Fruit fly (Drosophila melanogaster) whole organism, adult: Measurements from ENCODE around the gene obst-G.

Experiments used
- CG11617 ChIP-seq: fragments of 200-800 bp; sonication (Bioruptor generic); optimal IDR thresholded peaks from 2 replicates; lab custom pipeline; 2017; ENCODE audit warnings: mild to moderate bottlenecking, missing biosample characterization, missing genetic modification reagents, missing genetic modification characterization
- CG12768 ChIP-seq: fragments of 200-800 bp; sonication (Bioruptor generic); optimal IDR thresholded peaks from 2 replicates; lab custom pipeline; 2017; ENCODE audit warnings: missing biosample characterization, missing genetic modification characterization, mild to moderate bottlenecking, moderate library complexity, missing genetic modification reagents
- CG14711 ChIP-seq: fragments of 200-800 bp; sonication (Bioruptor generic); optimal IDR thresholded peaks from 2 replicates; lab custom pipeline; 2018; ENCODE audit warnings: missing biosample characterization, mild to moderate bottlenecking, missing genetic modification characterization, moderate library complexity
- CG1620 ChIP-seq: fragments of 200-800 bp; sonication (Bioruptor generic); optimal IDR thresholded peaks from 2 replicates; lab custom pipeline; 2016; ENCODE audit warnings: missing biosample characterization, missing genetic modification characterization
- CG33017 ChIP-seq: fragments of 200-800 bp; sonication (Bioruptor generic); optimal IDR thresholded peaks from 2 replicates; lab custom pipeline; 2018; ENCODE audit warnings: missing biosample characterization, mild to moderate bottlenecking, missing genetic modification characterization, moderate library complexity
- CG5204 ChIP-seq: fragments of 200-800 bp; sonication (Bioruptor generic); optimal IDR thresholded peaks from 2 replicates; lab custom pipeline; 2016; ENCODE audit warnings: missing biosample characterization, missing genetic modification characterization
- CG7045 ChIP-seq: fragments of 200-800 bp; sonication (Bioruptor generic); optimal IDR thresholded peaks from 2 replicates; lab custom pipeline; 2017; ENCODE audit warnings: missing biosample characterization, mild to moderate bottlenecking, missing genetic modification characterization
- CG7101 ChIP-seq: fragments of 200-800 bp; sonication (Bioruptor generic); optimal IDR thresholded peaks from 2 replicates; lab custom pipeline; 2018; ENCODE audit warnings: missing biosample characterization, mild to moderate bottlenecking, missing genetic modification characterization, moderate library complexity
- Clk ChIP-seq: fragments of 200-800 bp; sonication (Bioruptor generic); optimal IDR thresholded peaks from 2 replicates; lab custom pipeline; 2017; ENCODE audit warnings: missing biosample characterization, missing genetic modification characterization
- Crg-1 ChIP-seq: fragments of 200-800 bp; sonication (Bioruptor generic); optimal IDR thresholded peaks from 2 replicates; lab custom pipeline; 2016; ENCODE audit warnings: missing biosample characterization, missing genetic modification characterization
- Hr96 ChIP-seq: fragments of 200-800 bp; sonication (Bioruptor generic); optimal IDR thresholded peaks from 2 replicates; lab custom pipeline; 2016; ENCODE audit warnings: missing biosample characterization, missing genetic modification characterization
- Mnt ChIP-seq: fragments of 200-800 bp; sonication (Bioruptor generic); optimal IDR thresholded peaks from 2 replicates; lab custom pipeline; 2016; ENCODE audit warnings: missing biosample characterization, mild to moderate bottlenecking, missing genetic modification characterization
- bab1 ChIP-seq: fragments of 200-800 bp; sonication (Bioruptor generic); optimal IDR thresholded peaks from 3 replicates; lab custom pipeline; 2019; ENCODE audit warnings: missing biosample characterization, mild to moderate bottlenecking, missing genetic modification characterization, moderate library complexity
- cic ChIP-seq: fragments of 200-800 bp; sonication (Bioruptor generic); optimal IDR thresholded peaks from 2 replicates; lab custom pipeline; 2017; ENCODE audit warnings: missing biosample characterization, mild to moderate bottlenecking, missing genetic modification characterization, moderate library complexity
- cnc ChIP-seq, 2 experiments: fragments of >200 bp; optimal IDR thresholded peaks; 2 replicates each; lab custom pipeline; 2017
- kay ChIP-seq: fragments of 200-800 bp; sonication (Bioruptor generic); peaks from one replicate; lab custom pipeline; 2016; ENCODE audit warnings: missing biosample characterization, missing genetic modification characterization, borderline replicate concordance
- ovo ChIP-seq: fragments of 200-800 bp; sonication (Bioruptor generic); optimal IDR thresholded peaks from 2 replicates; lab custom pipeline; 2016; ENCODE audit warnings: missing biosample characterization, missing genetic modification characterization
- pad ChIP-seq: fragments of 200-800 bp; sonication (Bioruptor generic); optimal IDR thresholded peaks from 3 replicates; lab custom pipeline; 2017; ENCODE audit warnings: missing biosample characterization, missing genetic modification characterization, mild to moderate bottlenecking, moderate library complexity, missing genetic modification reagents
- tj ChIP-seq: fragments of 200-800 bp; sonication (Bioruptor generic); optimal IDR thresholded peaks from 3 replicates; lab custom pipeline; 2017; ENCODE audit warnings: missing biosample characterization, mild to moderate bottlenecking, missing genetic modification characterization, moderate library complexity
- toe ChIP-seq: fragments of 200-800 bp; sonication (Bioruptor generic); optimal IDR thresholded peaks from 2 replicates; lab custom pipeline; 2016; ENCODE audit warnings: missing biosample characterization, missing genetic modification characterization

The obst-G gene

DNA sequence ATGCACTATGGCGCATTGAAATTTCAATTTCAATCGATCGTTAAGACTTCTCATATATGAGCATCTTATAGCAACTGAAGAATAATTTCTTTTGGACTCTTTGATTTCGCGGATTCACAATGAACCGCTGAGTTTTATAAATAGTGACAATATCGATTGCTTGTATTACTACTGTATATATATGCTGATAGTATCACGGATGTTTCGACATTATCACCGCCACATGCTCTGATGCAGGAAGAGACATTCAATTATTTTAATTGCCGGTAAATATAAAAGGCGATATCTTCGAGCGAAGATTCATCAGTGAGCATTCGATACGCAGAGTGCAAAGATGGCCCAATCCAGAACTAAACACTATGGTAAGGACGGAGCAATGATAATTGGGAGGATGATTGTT, 3.6 kb downstream of the obst-G start, which contains the start of gene CG17826:
Gene CG17826 (plus strand): TSS at position 301 of the 400 bp plus-strand sequence.
- TF ChIP-seq CG11617 (GFP tag; lab: Kevin White, UChicago) (no peak), toe (GFP tag; lab: Kevin White, UChicago) (no peak), cic (GFP tag; lab: Kevin White, UChicago) (no peak), CG14711 (tag; lab: Kevin White, UChicago) (no peak), Clk (GFP tag; lab: Kevin White, UChicago) (no peak), pad (GFP tag; lab: Kevin White, UChicago) (no peak), bab1 (no peak), cnc (optimal IDR thresholded peaks at IDR 0.05; lab: Kevin White, UChicago) (no peak), CG12768 (no peak), CG7045 (GFP tag; lab: Kevin White, UChicago) (no peak), CG7101 (tag; lab: Kevin White, UChicago) (no peak), Hr96 (GFP tag; lab: Kevin White, UChicago) (no peak), tj (GFP tag; lab: Kevin White, UChicago) (no peak), CG1620 (GFP tag; lab: Kevin White, UChicago) (no peak), ovo (GFP tag; lab: Kevin White, UChicago) (no peak), Mnt (no peak), CG33017 (no peak), kay (GFP tag; lab: Kevin White, UChicago) (no peak), CG5204 (GFP tag; lab: Kevin White, UChicago) (no peak), Crg-1 (no peak)

DNA sequence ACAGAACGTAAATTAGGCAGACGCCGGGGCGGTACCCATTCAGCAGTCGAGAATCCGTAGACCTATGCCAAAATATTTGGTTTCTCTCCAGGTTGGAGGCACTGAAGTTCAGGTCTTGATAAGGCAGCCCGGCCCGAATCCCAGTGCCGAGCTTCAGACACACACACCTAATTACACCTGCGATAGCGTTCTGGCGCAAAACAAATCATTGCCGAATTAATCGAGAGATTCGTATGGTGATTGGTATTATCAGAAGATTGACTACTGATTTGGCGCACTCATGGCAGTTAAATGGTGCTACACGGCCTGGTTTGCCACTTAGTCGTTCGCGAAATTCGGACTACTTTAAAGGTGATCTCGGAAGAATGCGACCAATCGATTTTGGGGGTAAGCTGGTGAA, 5.8 kb downstream of the obst-G start, which contains the start of gene CG7252:
Gene CG7252 (plus strand): TSS at position 319 of the 400 bp plus-strand sequence.
- TF ChIP-seq toe (GFP tag; lab: Kevin White, UChicago) (no peak), CG7101 (tag; lab: Kevin White, UChicago) (no peak), Clk (GFP tag; lab: Kevin White, UChicago) (no peak), tj (GFP tag; lab: Kevin White, UChicago) (no peak), CG11617 (GFP tag; lab: Kevin White, UChicago) (no peak), Hr96 (GFP tag; lab: Kevin White, UChicago) (no peak)

DNA sequence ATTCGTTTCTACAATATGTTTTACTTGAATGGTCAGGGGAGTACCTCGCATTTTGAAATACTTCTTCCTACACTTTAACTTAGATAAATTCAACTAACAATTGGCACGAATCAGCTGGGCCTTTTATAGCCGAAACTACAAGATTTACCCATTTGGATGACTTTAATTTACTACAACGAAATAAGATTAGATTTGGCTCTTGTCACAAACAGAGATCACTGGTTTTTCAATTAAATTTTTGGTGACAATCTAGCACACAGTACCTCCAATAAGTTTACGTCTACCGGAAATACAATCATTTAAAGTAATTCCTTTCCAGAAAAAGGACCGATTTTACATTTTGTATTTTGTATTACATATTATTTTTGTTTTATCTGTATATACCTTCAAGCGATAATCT, 8.4 kb downstream of the obst-G start, which contains the start of gene CG5883:
Gene CG5883 (minus strand): TSS at position 101 of the 400 bp plus-strand sequence.
- TF ChIP-seq CG5204 (GFP tag; lab: Kevin White, UChicago) (no peak), tj (GFP tag; lab: Kevin White, UChicago) (no peak)

DNA sequence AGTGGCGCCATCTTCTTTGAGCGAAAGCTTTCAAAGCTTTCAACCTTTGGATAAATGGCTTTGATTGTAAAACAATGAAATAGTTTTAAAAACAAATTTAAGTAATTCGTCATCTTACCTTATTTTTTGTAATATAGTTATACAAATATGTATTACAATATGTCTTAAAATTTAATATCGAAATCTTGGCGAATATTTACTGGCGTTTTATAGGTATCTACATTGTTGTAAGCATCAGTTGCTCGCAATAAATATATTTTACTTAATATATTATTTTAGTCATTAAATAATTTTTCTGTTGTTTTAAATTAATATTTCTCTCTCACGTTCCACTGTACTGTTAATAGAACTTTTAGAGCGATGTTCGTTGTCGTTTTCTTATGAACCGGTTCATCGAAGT, 11.5 kb downstream of the obst-G start, which contains the start of gene Rpt4R:
Gene Rpt4R (plus strand): TSS at position 301 of the 400 bp plus-strand sequence.
- TF ChIP-seq Clk (GFP tag; lab: Kevin White, UChicago) (no peak), Crg-1 (no peak), CG1620 (GFP tag; lab: Kevin White, UChicago) (no peak), ovo (GFP tag; lab: Kevin White, UChicago) (no peak)

- TF ChIP-seq Clk (GFP tag; lab: Kevin White, UChicago), result no peak
- TF ChIP-seq ovo (GFP tag; lab: Kevin White, UChicago), result peak; percentile 66
Measured at dm6 chr3L:11938716-11939115, 14.4 kb downstream of the obst-G start, which contains the start of gene CG44837. Gene CG44837, minus strand, starts transcription at chr3L:11938872.

DNA sequence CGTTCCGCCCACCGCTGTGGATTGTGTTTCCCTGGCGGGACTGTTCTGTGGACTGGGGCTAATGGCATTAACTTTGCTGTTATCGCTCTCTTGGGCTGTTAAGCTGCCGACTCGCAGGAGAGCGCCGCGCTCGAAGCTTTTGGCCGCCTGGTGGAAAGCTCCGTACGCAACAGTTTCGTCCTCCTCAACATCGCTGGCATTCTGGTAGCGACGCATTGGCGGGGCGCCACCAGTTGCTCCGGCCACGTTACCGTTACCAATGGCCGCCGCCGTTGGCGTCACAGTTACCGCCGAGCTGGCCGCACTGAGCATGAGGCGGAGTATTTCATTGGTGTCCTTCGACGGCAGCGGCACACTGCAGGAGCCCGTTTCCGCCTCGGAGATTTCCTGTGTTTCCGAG, 15.8 kb downstream of the obst-G start:
- TF ChIP-seq tj (GFP tag; lab: Kevin White, UChicago) (no peak), kay (GFP tag; lab: Kevin White, UChicago) (no peak), Mnt (no peak), Crg-1 (no peak), pad (GFP tag; lab: Kevin White, UChicago) (no peak), CG12768 (no peak), CG7045 (GFP tag; lab: Kevin White, UChicago) (no peak), CG33017 (no peak), bab1 (no peak), CG14711 (tag; lab: Kevin White, UChicago) (no peak), CG5204 (GFP tag; lab: Kevin White, UChicago) (no peak), cic (GFP tag; lab: Kevin White, UChicago) (no peak), CG11617 (GFP tag; lab: Kevin White, UChicago) (no peak), CG1620 (GFP tag; lab: Kevin White, UChicago) (no peak), cnc (optimal IDR thresholded peaks at IDR 0.05; lab: Kevin White, UChicago) (no peak)

dm6 chr3L:11931619-11932018, 21.5 kb downstream of the obst-G start:
- no peak for TF ChIP-seq CG33017
- no peak for TF ChIP-seq CG12768
- no peak for TF ChIP-seq CG1620 (GFP tag; lab: Kevin White, UChicago)
- no peak for TF ChIP-seq cic (GFP tag; lab: Kevin White, UChicago)
- no peak for TF ChIP-seq CG11617 (GFP tag; lab: Kevin White, UChicago)
- no peak for TF ChIP-seq Crg-1
- TF ChIP-seq Hr96 (GFP tag; lab: Kevin White, UChicago), result no peak
- TF ChIP-seq toe (GFP tag; lab: Kevin White, UChicago), result no peak
- TF ChIP-seq CG7045 (GFP tag; lab: Kevin White, UChicago), result no peak
- no peak for TF ChIP-seq CG14711 (tag; lab: Kevin White, UChicago)
